Worm (Caenorhabditis elegans): ENCODE data around the gene his-16.
A peak's percentile ranks its signal among the peaks of the same experiment; 100 is the strongest.

Gene his-16

DNA sequence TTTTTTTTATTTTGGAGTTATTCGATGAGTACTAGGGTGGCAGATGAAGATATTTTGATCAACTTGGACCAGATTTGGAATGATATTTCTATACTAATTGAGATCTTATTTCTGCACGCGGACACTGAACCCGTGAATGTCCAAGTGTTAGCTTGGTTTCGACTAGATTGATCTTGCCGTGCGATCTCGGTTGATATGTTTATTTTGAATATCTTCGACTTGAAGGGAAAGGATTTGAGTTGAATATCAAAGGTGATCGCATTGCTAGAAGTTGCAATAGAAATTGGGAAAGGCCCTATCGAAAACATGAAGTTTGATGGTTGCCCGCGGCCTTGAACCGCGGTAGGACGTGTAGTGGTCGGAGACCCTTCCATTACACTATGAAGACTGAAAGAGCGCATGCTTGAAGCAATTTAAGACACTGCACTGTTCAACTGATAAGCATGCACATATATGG is 37.1 kb downstream of the his-16 start:
- TF ChIP-seq dve-1 (tag; optimal IDR thresholded peaks at IDR 0.05): peak; percentile 87
- no peak for TF ChIP-seq unc-42 (tag; optimal IDR thresholded peaks at IDR 0.05)

DNA sequence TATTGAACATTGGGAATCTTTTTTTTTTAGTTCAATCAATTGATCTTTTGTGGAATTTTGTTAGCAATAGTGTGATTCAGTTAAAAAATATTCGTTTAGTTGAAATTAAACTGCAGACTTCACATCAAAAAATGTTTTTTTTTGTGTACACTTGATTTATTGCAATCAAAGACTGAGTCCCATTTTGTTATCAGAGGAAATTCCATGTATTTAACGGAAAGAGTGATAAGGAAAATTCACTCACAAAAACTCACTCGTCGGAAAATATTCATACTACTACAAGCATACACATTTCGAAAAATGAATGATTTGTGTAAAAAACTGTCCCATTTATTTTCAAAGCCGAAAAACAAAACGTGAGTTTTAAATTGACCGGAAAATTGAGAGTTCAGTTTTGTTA is 46.6 kb downstream of the his-16 start, which contains the start of gene C01B9.1:
C01B9.1 (plus strand) TSS at position 241 of the 400 bp plus-strand sequence.
- TF ChIP-seq pqm-1 (tag; optimal IDR thresholded peaks at IDR 0.05) (no peak), elt-2 (tag; optimal IDR thresholded peaks at IDR 0.05) (peak; percentile 44), npax-4 (tag; optimal IDR thresholded peaks at IDR 0.05) (no peak), rnt-1 (tag; optimal IDR thresholded peaks at IDR 0.05) (no peak)

Data from whole organism, late embryonic.